Fruit fly (Drosophila melanogaster) whole organism, prepupa: ENCODE data around the gene CG17147.

Experiments used
- CG11762 ChIP-seq: fragments of 200-800 bp; sonication (Bioruptor generic); optimal IDR thresholded peaks from 3 replicates; lab custom pipeline; 2016; ENCODE audit warnings: missing biosample characterization, missing genetic modification characterization; ENCODE audit not compliant: insufficient read depth
- CG16779 ChIP-seq: fragments of 200-800 bp; sonication (Bioruptor generic); optimal IDR thresholded peaks from 3 replicates; lab custom pipeline; 2017; ENCODE audit warnings: missing biosample characterization, mild to moderate bottlenecking, missing genetic modification characterization
- CG32006 ChIP-seq: fragments of 200-800 bp; sonication (Bioruptor generic); optimal IDR thresholded peaks from 3 replicates; lab custom pipeline; 2017; ENCODE audit warnings: missing biosample characterization, mild to moderate bottlenecking, missing genetic modification characterization
- CG3919 ChIP-seq: fragments of 200-800 bp; sonication (Bioruptor generic); optimal IDR thresholded peaks from 3 replicates; lab custom pipeline; 2016; ENCODE audit warnings: missing biosample characterization, missing genetic modification characterization
- CG9139 ChIP-seq: fragments of 200-800 bp; sonication (Bioruptor generic); optimal IDR thresholded peaks from 3 replicates; lab custom pipeline; 2017; ENCODE audit warnings: missing biosample characterization, mild to moderate bottlenecking, missing genetic modification characterization
- Ets96B ChIP-seq: fragments of 200-800 bp; optimal IDR thresholded peaks from 2 replicates; lab custom pipeline; 2019; ENCODE audit warnings: missing biosample characterization, mild to moderate bottlenecking, missing genetic modification characterization, moderate library complexity
- Lpt ChIP-seq: fragments of 200-800 bp; sonication (Bioruptor generic); optimal IDR thresholded peaks from 3 replicates; lab custom pipeline; 2016; ENCODE audit warnings: missing biosample characterization, missing genetic modification characterization
- OdsH ChIP-seq: fragments of 200-800 bp; sonication (Bioruptor generic); optimal IDR thresholded peaks from 3 replicates; lab custom pipeline; 2016; ENCODE audit warnings: missing biosample characterization, missing genetic modification characterization
- Sox14 ChIP-seq: fragments of 200-800 bp; sonication (Bioruptor generic); optimal IDR thresholded peaks from 3 replicates; lab custom pipeline; 2016; ENCODE audit warnings: missing biosample characterization, missing genetic modification characterization
- dac ChIP-seq: fragments of 200-800 bp; sonication (Bioruptor generic); optimal IDR thresholded peaks from 2 replicates; lab custom pipeline; 2017; ENCODE audit warnings: missing biosample characterization, mild to moderate bottlenecking, missing genetic modification characterization
- dsx ChIP-seq: fragments of 200-800 bp; optimal IDR thresholded peaks from 3 replicates; lab custom pipeline; 2019; ENCODE audit warnings: missing biosample characterization, mild to moderate bottlenecking, missing genetic modification characterization, moderate library complexity; ENCODE audit not compliant: poor library complexity, severe bottlenecking
- net ChIP-seq: fragments of 200-800 bp; sonication (Bioruptor generic); optimal IDR thresholded peaks from 3 replicates; lab custom pipeline; 2016; ENCODE audit warnings: missing biosample characterization, missing genetic modification characterization
- svp ChIP-seq: fragments of 200-800 bp; sonication (Bioruptor generic); peaks from one replicate; lab custom pipeline; 2016; ENCODE audit warnings: missing biosample characterization, missing genetic modification characterization
- vri ChIP-seq: fragments of 200-800 bp; sonication (Bioruptor generic); optimal IDR thresholded peaks from 3 replicates; lab custom pipeline; 2016; ENCODE audit warnings: missing biosample characterization, mild to moderate bottlenecking, missing genetic modification characterization

DNA sequence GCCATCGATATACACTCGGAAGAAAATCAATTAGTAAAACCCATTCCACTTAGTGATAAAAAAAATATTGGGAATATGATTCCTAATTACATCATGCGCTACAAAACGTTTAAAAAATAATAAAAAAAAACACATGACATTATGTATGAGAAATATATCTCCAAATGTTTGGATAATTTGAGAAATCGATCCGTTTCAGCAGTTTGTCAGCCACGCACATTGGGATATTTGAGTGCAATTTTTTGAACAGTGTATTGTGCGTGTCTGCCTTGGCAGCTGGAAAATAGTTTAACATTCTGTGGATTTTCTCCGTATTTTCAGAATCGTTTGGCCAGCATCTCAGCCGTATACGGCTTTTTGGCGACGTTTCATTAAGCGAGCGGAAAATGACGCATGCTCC lies 45.6 kb upstream of the CG17147 start:
- TF ChIP-seq CG11762 (GFP tag; lab: Kevin White, UChicago) (no peak), CG9139 (GFP tag; lab: Kevin White, UChicago) (no peak), dac (GFP tag; lab: Kevin White, UChicago) (no peak), CG16779 (tag; lab: Kevin White, UChicago) (no peak), Ets96B (no peak), Lpt (no peak), vri (no peak), Sox14 (GFP tag; lab: Kevin White, UChicago) (no peak), CG32006 (GFP tag; lab: Kevin White, UChicago) (no peak), dsx (no peak), net (GFP tag; lab: Kevin White, UChicago) (no peak), OdsH (GFP tag; lab: Kevin White, UChicago) (no peak), CG3919 (GFP tag; lab: Kevin White, UChicago) (no peak), svp (GFP tag; lab: Kevin White, UChicago) (no peak)
